Fruit fly (Drosophila melanogaster) whole organism, pupa: ENCODE results near the gene ltl.

Source experiments
- D1 ChIP-seq: fragments of 200-800 bp; sonication (Bioruptor generic); optimal IDR thresholded peaks from 2 replicates; lab custom pipeline; 2018; ENCODE audit warnings: missing biosample characterization, mild to moderate bottlenecking, missing genetic modification characterization, moderate library complexity
- Ets98B ChIP-seq: fragments of 200-800 bp; sonication (Bioruptor generic); IDR thresholded peaks from 2 replicates; pipeline ENCODE4 v1.3.6; 2022; ENCODE audit warnings: missing biosample characterization, missing genetic modification characterization
- gl ChIP-seq: fragments of 200-800 bp; sonication (Bioruptor generic); optimal IDR thresholded peaks from 2 replicates; lab custom pipeline; 2018; ENCODE audit warnings: missing biosample characterization, mild to moderate bottlenecking, missing genetic modification characterization

- TF ChIP-seq gl (no peak), D1 (no peak), Ets98B (GFP tag; lab: Robert Waterston, UW) (no peak)
These were observed 41.1 kb downstream of the ltl start, which contains the start of gene CG14837 for dm6 chr3L:7559937-7560336.
